Worm (Caenorhabditis elegans): Measurements from ENCODE around the gene sru-21.

DNA sequence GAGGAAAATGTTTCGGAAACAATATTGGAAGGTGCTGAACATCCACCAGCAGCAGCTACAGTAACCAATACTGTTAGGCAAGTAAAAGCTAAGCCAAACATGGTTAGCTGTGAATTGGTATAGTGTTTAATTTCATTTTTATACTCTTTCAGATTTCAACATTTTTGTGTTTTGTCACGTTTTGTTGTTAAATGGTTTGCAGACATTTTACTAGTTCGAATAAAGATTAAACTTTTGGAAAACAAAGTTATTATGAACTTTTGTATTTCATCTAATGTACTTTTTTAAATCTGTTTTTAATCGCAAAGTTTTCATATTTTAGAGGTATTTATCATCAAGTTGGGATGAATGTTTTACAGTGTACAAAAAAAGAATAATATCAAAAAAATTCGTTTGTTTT lies 23.7 kb downstream of the sru-21 start, which contains the start of gene C08F11.17:
- TF ChIP-seq snpc-4 (tag; optimal IDR thresholded peaks at IDR 0.05) (no peak), unc-39 (tag; optimal IDR thresholded peaks at IDR 0.05) (no peak), lin-32 (GFP tag; optimal IDR thresholded peaks at IDR 0.05) (no peak), elt-3 (tag; optimal IDR thresholded peaks at IDR 0.05) (no peak), lsy-2 (tag; optimal IDR thresholded peaks at IDR 0.05) (no peak), nhr-76 (tag; optimal IDR thresholded peaks at IDR 0.05) (no peak), ceh-43 (GFP tag; optimal IDR thresholded peaks at IDR 0.05) (no peak), ces-1 (GFP tag; optimal IDR thresholded peaks at IDR 0.05) (no peak), nhr-12 (tag; optimal IDR thresholded peaks at IDR 0.05) (no peak), pha-4 (tag; optimal IDR thresholded peaks at IDR 0.05) (no peak), mls-2 (tag; optimal IDR thresholded peaks at IDR 0.05) (no peak)
